Fruit fly (Drosophila melanogaster): ENCODE data around the gene CG43083.

Gene CG43083

dm6 chr3L:15632653-15633052 is 15.7 kb upstream of the CG43083 start:
- TF ChIP-seq dsx (GFP tag; optimal IDR thresholded peaks at IDR 0.05; ENCODE audit: poor library complexity, severe bottlenecking), result no peak
- no peak for TF ChIP-seq CG6276 (GFP tag; optimal IDR thresholded peaks at IDR 0.05)
- TF ChIP-seq Gug (GFP tag; IDR thresholded peaks at IDR 0.05), result no peak
- TF ChIP-seq Sox14 (GFP tag; optimal IDR thresholded peaks at IDR 0.05), result no peak
- peak; percentile 16 for TF ChIP-seq CG6854 (GFP tag; optimal IDR thresholded peaks at IDR 0.05)
- TF ChIP-seq pdm3 (GFP tag; optimal IDR thresholded peaks at IDR 0.05), result no peak
- TF ChIP-seq CG11762 (GFP tag; optimal IDR thresholded peaks at IDR 0.05; ENCODE audit: insufficient read depth), result no peak
- TF ChIP-seq salr (GFP tag; optimal IDR thresholded peaks at IDR 0.05), result no peak
- TF ChIP-seq Hr38 (GFP tag; optimal IDR thresholded peaks at IDR 0.05), result no peak
- TF ChIP-seq Eip93F (GFP tag; optimal IDR thresholded peaks at IDR 0.05), result no peak
- TF ChIP-seq CG10669 (GFP tag; optimal IDR thresholded peaks at IDR 0.05), result no peak
- no peak for TF ChIP-seq acj6 (GFP tag; optimal IDR thresholded peaks at IDR 0.05)
- peak; percentile 16 for TF ChIP-seq esn (GFP tag; optimal IDR thresholded peaks at IDR 0.05)
- TF ChIP-seq CG9139 (GFP tag; optimal IDR thresholded peaks at IDR 0.05), result peak; percentile 23
- no peak for TF ChIP-seq CG3032 (tag; optimal IDR thresholded peaks at IDR 0.05)
- TF ChIP-seq CG4318 (GFP tag; optimal IDR thresholded peaks at IDR 0.05), result no peak
- no peak for TF ChIP-seq CG34406 (GFP tag; optimal IDR thresholded peaks at IDR 0.05)
- peak; percentile 33 for TF ChIP-seq CG8632 (GFP tag; optimal IDR thresholded peaks at IDR 0.05)
- no peak for TF ChIP-seq vri (GFP tag; optimal IDR thresholded peaks at IDR 0.05)
- TF ChIP-seq Met (GFP tag; optimal IDR thresholded peaks at IDR 0.05), result peak; percentile 9
- peak; percentile 72 for TF ChIP-seq Eip78C (GFP tag)
- no peak for TF ChIP-seq CG6163 (GFP tag; IDR thresholded peaks at IDR 0.05)
- no peak for TF ChIP-seq CG7368 (GFP tag; optimal IDR thresholded peaks at IDR 0.05)
- no peak for TF ChIP-seq Eip75B (GFP tag; optimal IDR thresholded peaks at IDR 0.05)
- TF ChIP-seq CG8119 (GFP tag; IDR thresholded peaks at IDR 0.05), result no peak
- no peak for TF ChIP-seq net (GFP tag; optimal IDR thresholded peaks at IDR 0.05)
- no peak for TF ChIP-seq CG15336 (GFP tag; IDR thresholded peaks at IDR 0.05)
- TF ChIP-seq fkh (GFP tag; optimal IDR thresholded peaks at IDR 0.05), result peak; percentile 73
- TF ChIP-seq spab (GFP tag; optimal IDR thresholded peaks at IDR 0.05), result no peak
- peak; percentile 4 for TF ChIP-seq achi (GFP tag; optimal IDR thresholded peaks at IDR 0.05)
- peak; percentile 2 for TF ChIP-seq CG6792 (GFP tag; optimal IDR thresholded peaks at IDR 0.05)
- TF ChIP-seq dac (GFP tag; optimal IDR thresholded peaks at IDR 0.05), result no peak
- TF ChIP-seq Ets96B (tag; optimal IDR thresholded peaks at IDR 0.05), result no peak
- TF ChIP-seq Hr4 (GFP tag; optimal IDR thresholded peaks at IDR 0.05), result no peak
- TF ChIP-seq CG31627 (GFP tag; optimal IDR thresholded peaks at IDR 0.05), result no peak
- TF ChIP-seq Smox (GFP tag; optimal IDR thresholded peaks at IDR 0.05), result no peak
- no peak for TF ChIP-seq CG11902 (GFP tag; optimal IDR thresholded peaks at IDR 0.05)
- TF ChIP-seq Sox15 (GFP tag; optimal IDR thresholded peaks at IDR 0.05), result no peak
- TF ChIP-seq CG8319 (GFP tag; optimal IDR thresholded peaks at IDR 0.05), result no peak
- TF ChIP-seq cyc (GFP tag; optimal IDR thresholded peaks at IDR 0.05), result no peak
- no peak for TF ChIP-seq Hr39 (GFP tag; optimal IDR thresholded peaks at IDR 0.05)
- TF ChIP-seq OdsH (GFP tag; optimal IDR thresholded peaks at IDR 0.05), result no peak
- no peak for TF ChIP-seq CG3919 (GFP tag; optimal IDR thresholded peaks at IDR 0.05)
- TF ChIP-seq Blimp-1 (GFP tag; optimal IDR thresholded peaks at IDR 0.05), result no peak
- no peak for TF ChIP-seq CG16779 (tag; optimal IDR thresholded peaks at IDR 0.05)
- no peak for TF ChIP-seq CG32006 (GFP tag; optimal IDR thresholded peaks at IDR 0.05)
- peak; percentile 18 for TF ChIP-seq CG6808 (GFP tag; optimal IDR thresholded peaks at IDR 0.05)
- no peak for TF ChIP-seq Ets21C (GFP tag; optimal IDR thresholded peaks at IDR 0.05)
- TF ChIP-seq topi (GFP tag; optimal IDR thresholded peaks at IDR 0.05), result no peak
- TF ChIP-seq CG11294 (GFP tag; IDR thresholded peaks at IDR 0.05), result no peak
- TF ChIP-seq fd59A (GFP tag; optimal IDR thresholded peaks at IDR 0.05), result no peak
- no peak for TF ChIP-seq eg (GFP tag; IDR thresholded peaks at IDR 0.05)
- TF ChIP-seq ss (GFP tag; optimal IDR thresholded peaks at IDR 0.05), result peak in 1 of 2 experiments; percentile 23
